Fruit fly (Drosophila melanogaster) whole organism, prepupa: ENCODE data around the gene cact.

Experiments
- CG3919 ChIP-seq: fragments of 200-800 bp; sonication (Bioruptor generic); optimal IDR thresholded peaks from 3 replicates; lab custom pipeline; 2016; ENCODE audit warnings: missing biosample characterization, missing genetic modification characterization
- CG4318 ChIP-seq: fragments of 200-800 bp; sonication (Bioruptor generic); optimal IDR thresholded peaks from 3 replicates; lab custom pipeline; 2017; ENCODE audit warnings: missing biosample characterization, mild to moderate bottlenecking, missing genetic modification characterization
- CG6163 ChIP-seq: fragments of 200-800 bp; sonication (Bioruptor generic); IDR thresholded peaks from 3 replicates; pipeline ENCODE4 v1.3.6; 2022; ENCODE audit warnings: missing biosample characterization, missing genetic modification characterization
- CG6854 ChIP-seq: fragments of 200-800 bp; sonication (Bioruptor generic); optimal IDR thresholded peaks from 2 replicates; lab custom pipeline; 2017; ENCODE audit warnings: missing biosample characterization, mild to moderate bottlenecking, missing genetic modification characterization
- Hr39 ChIP-seq: fragments of 200-800 bp; sonication (Bioruptor generic); optimal IDR thresholded peaks from 2 replicates; lab custom pipeline; 2016; ENCODE audit warnings: missing biosample characterization, missing genetic modification characterization
- fd85E ChIP-seq: fragments of 200-800 bp; sonication (Bioruptor generic); optimal IDR thresholded peaks from 3 replicates; lab custom pipeline; 2016; ENCODE audit warnings: missing biosample characterization, missing genetic modification characterization
- svp ChIP-seq: fragments of 200-800 bp; sonication (Bioruptor generic); peaks from one replicate; lab custom pipeline; 2016; ENCODE audit warnings: missing biosample characterization, missing genetic modification characterization

DNA sequence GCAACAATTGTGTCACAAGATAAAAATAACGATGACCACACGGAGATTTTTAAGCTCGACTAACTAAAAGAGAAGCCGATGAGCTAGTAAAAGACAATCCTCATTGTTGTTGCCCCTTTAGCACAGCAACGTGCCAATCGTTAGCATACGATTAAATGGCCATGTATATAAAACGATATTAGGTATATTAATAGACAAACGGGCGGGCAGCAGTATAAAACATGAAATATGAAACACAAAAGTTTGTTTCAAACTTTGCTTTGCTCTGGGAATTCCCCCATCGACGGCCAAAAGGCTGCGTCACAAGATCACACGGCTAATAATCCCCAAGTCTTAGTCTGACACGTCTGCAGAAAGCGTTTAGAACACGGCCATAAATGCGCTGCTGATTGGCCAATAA, 9.6 kb downstream of the cact start:
- TF ChIP-seq CG6854 = no peak
- TF ChIP-seq Hr39 (GFP tag; lab: Kevin White, UChicago) = no peak
- no peak for TF ChIP-seq CG6163 (GFP tag; lab: Robert Waterston, UW)
- TF ChIP-seq CG4318 = no peak
- TF ChIP-seq svp = no peak
- no peak for TF ChIP-seq fd85E (GFP tag; lab: Kevin White, UChicago)
- TF ChIP-seq CG3919 = no peak
